Fruit fly (Drosophila melanogaster): Measurements from ENCODE around the gene CG32547.
A peak's percentile ranks its signal among the peaks of the same experiment; 100 is the strongest.

CG32547 gene

dm6 chrX:18479307-18480134 lies at the start of gene CG32547:
Gene CG32547, minus strand, starts transcription at chrX:18479487.
- peak; percentile 74 for TF ChIP-seq CG17801 (GFP tag; optimal IDR thresholded peaks at IDR 0.05; ENCODE audit: partially characterized antibody)

dm6 chrX:18528166-18528733 lies 49.0 kb upstream of the CG32547 start, which contains the start of the genes CG15042 and CG15047:
Gene CG15042, minus strand, starts transcription at chrX:18528266.
Gene CG15047, plus strand, starts transcription at chrX:18528683.
- TF ChIP-seq CG17801 (GFP tag; optimal IDR thresholded peaks at IDR 0.05; ENCODE audit: partially characterized antibody), result no peak

- no peak for TF ChIP-seq CG17801 (GFP tag; optimal IDR thresholded peaks at IDR 0.05; ENCODE audit: partially characterized antibody)
Measured at dm6 chrX:18524594-18525266, 45.4 kb upstream of the CG32547 start.

- TF ChIP-seq CG17801 (GFP tag; optimal IDR thresholded peaks at IDR 0.05; ENCODE audit: partially characterized antibody), result no peak
Measured at dm6 chrX:18523146-18523812, 44.0 kb upstream of the CG32547 start.

dm6 chrX:18522395-18523104 lies 43.3 kb upstream of the CG32547 start, which contains the start of gene CG6481:
Gene CG6481, minus strand, starts transcription at chrX:18522445.
- TF ChIP-seq CG17801 (GFP tag; optimal IDR thresholded peaks at IDR 0.05; ENCODE audit: partially characterized antibody), result no peak

- TF ChIP-seq CG17801 (GFP tag; optimal IDR thresholded peaks at IDR 0.05; ENCODE audit: partially characterized antibody), result no peak
Measured at dm6 chrX:18520360-18520759, 41.1 kb upstream of the CG32547 start.

- no peak for TF ChIP-seq CG17801 (GFP tag; optimal IDR thresholded peaks at IDR 0.05; ENCODE audit: partially characterized antibody)
Measured at dm6 chrX:18517415-18517814, 38.1 kb upstream of the CG32547 start.

dm6 chrX:18515988-18516541 lies 36.8 kb upstream of the CG32547 start:
- TF ChIP-seq CG17801 (GFP tag; optimal IDR thresholded peaks at IDR 0.05; ENCODE audit: partially characterized antibody), result no peak

- no peak for TF ChIP-seq CG17801 (GFP tag; optimal IDR thresholded peaks at IDR 0.05; ENCODE audit: partially characterized antibody)
Measured at dm6 chrX:18515205-18515921, 36.1 kb upstream of the CG32547 start, which contains the start of the genes Bx and HisRS. Gene Bx, plus strand, starts transcription at chrX:18515428. Gene HisRS, plus strand, starts transcription at chrX:18515428.

dm6 chrX:18514767-18515166 lies 35.5 kb upstream of the CG32547 start, which contains the start of gene CG6470:
Gene CG6470, minus strand, starts transcription at chrX:18514867.
- no peak for TF ChIP-seq CG17801 (GFP tag; optimal IDR thresholded peaks at IDR 0.05; ENCODE audit: partially characterized antibody)

dm6 chrX:18512271-18512679 lies 33.0 kb upstream of the CG32547 start, which contains the start of gene Ggt-1:
Gene Ggt-1, minus strand, starts transcription at chrX:18512521.
- TF ChIP-seq CG17801 (GFP tag; optimal IDR thresholded peaks at IDR 0.05; ENCODE audit: partially characterized antibody), result peak; percentile 61

dm6 chrX:18510884-18511283 lies 31.6 kb upstream of the CG32547 start:
- peak; percentile 11 for TF ChIP-seq CG17801 (GFP tag; optimal IDR thresholded peaks at IDR 0.05; ENCODE audit: partially characterized antibody)

- no peak for TF ChIP-seq CG17801 (GFP tag; optimal IDR thresholded peaks at IDR 0.05; ENCODE audit: partially characterized antibody)
Measured at dm6 chrX:18509430-18509829, 30.1 kb upstream of the CG32547 start.
